Worm (Caenorhabditis elegans): Measurements from ENCODE around the gene srab-23.

DNA sequence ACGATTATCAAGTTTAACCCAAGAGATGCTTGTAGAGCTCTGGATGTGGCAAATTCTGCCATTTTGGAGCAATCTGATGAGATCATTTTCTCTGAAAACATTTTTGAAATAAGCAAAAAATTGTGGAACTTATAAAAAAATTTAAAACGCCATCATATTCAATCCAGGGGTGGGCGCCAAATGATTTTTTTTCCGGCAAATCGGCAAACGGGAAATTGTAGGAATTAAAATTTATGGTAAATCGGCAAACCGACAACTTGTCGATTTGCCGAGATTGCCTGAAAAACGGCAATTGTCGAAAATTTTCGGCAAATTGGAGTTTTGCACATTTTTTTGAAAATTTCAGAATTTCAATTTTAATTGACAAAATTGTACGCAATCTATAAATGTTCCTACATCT is at the start of gene srab-23:
- TF ChIP-seq nhr-84 (tag; optimal IDR thresholded peaks at IDR 0.05) (no peak), C34B4.2 (tag; optimal IDR thresholded peaks at IDR 0.05) (no peak), mab-9 (GFP tag; IDR thresholded peaks at IDR 0.05) (no peak), fos-1 (tag; optimal IDR thresholded peaks at IDR 0.05) (no peak), mef-2 (tag; optimal IDR thresholded peaks at IDR 0.05) (no peak), nhr-28 (tag; optimal IDR thresholded peaks at IDR 0.05) (no peak), lin-15B (tag; optimal IDR thresholded peaks at IDR 0.05) (no peak), nhr-77 (tag; optimal IDR thresholded peaks at IDR 0.05) (no peak), ceh-8 (GFP tag; optimal IDR thresholded peaks at IDR 0.05) (no peak), C16A3.4 (tag; optimal IDR thresholded peaks at IDR 0.05) (no peak), mdl-1 (tag; optimal IDR thresholded peaks at IDR 0.05) (no peak), nhr-47 (tag; optimal IDR thresholded peaks at IDR 0.05) (no peak)

Measured in whole organism, L1 larva.